Worm (Caenorhabditis elegans): ENCODE measurements around the gene mrps-11.

DNA sequence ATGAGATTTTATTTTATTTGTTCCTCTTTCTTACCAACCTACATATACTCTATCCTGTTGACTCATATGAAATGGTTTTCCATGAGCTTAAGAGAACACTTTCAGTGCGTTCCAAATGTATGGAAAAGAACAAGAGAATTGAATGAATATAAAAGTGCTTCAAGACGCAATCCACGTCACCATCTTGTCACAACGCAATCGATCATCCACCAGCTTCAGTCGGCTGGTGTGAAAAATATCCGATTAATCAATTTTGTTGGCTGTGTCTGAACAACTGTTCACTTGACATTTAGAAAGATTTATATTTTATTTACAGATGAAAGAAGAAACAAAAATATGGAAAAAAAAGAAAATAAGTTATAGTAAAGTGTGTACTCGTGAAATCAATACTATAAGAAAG is 28.9 kb upstream of the mrps-11 start:
- no peak for TF ChIP-seq B0310.2 (tag; optimal IDR thresholded peaks at IDR 0.05)
- TF ChIP-seq tra-4 (tag; optimal IDR thresholded peaks at IDR 0.05): no peak
- TF ChIP-seq ama-1 (optimal IDR thresholded peaks at IDR 0.05): no peak
- no peak for TF ChIP-seq tbx-11 (GFP tag; IDR thresholded peaks at IDR 0.05)
- no peak for TF ChIP-seq F13C5.2 (tag; optimal IDR thresholded peaks at IDR 0.05)
- TF ChIP-seq flt-1 (GFP tag; IDR thresholded peaks at IDR 0.05): no peak
- TF ChIP-seq sea-1 (GFP tag; conservative IDR thresholded peaks at IDR 0.05): no peak
- no peak for TF ChIP-seq hmg-4 (GFP tag; optimal IDR thresholded peaks at IDR 0.05)
- no peak for TF ChIP-seq aly-1 (tag; optimal IDR thresholded peaks at IDR 0.05)
- TF ChIP-seq hnd-1 (tag; optimal IDR thresholded peaks at IDR 0.05): no peak
- no peak for TF ChIP-seq ceh-36 (tag; optimal IDR thresholded peaks at IDR 0.05)
- TF ChIP-seq hmbx-1 (tag; optimal IDR thresholded peaks at IDR 0.05): no peak
- TF ChIP-seq tbx-37 (GFP tag; conservative IDR thresholded peaks at IDR 0.05): no peak
- TF ChIP-seq ets-7 (tag; optimal IDR thresholded peaks at IDR 0.05): no peak
